Worm (Caenorhabditis elegans) whole organism, L1 larva: ENCODE results near the gene rnp-2.

ENCODE experiments used
- C04F5.9 ChIP-seq: sonication (generic microtip); optimal IDR thresholded peaks from 2 replicates; lab custom pipeline; 2016; ENCODE audit warnings: missing genetic modification characterization, missing compliant biosample characterization
- C16A3.4 ChIP-seq: fragments of 150-350 bp; optimal IDR thresholded peaks from 2 replicates; lab custom pipeline; 2014; ENCODE audit warnings: missing biosample characterization, missing genetic modification characterization
- F16B12.6 ChIP-seq: fragments of 150-350 bp; optimal IDR thresholded peaks from 2 replicates; lab custom pipeline; 2014; ENCODE audit warnings: missing biosample characterization, missing genetic modification characterization
- aha-1 ChIP-seq: fragments of 150-350 bp; optimal IDR thresholded peaks from 2 replicates; lab custom pipeline; 2014; ENCODE audit warnings: missing biosample characterization, missing genetic modification characterization
- aly-2 ChIP-seq: fragments of 150-350 bp; optimal IDR thresholded peaks from 2 replicates; lab custom pipeline; 2014; ENCODE audit warnings: missing biosample characterization, missing genetic modification characterization
- ceh-8 ChIP-seq: fragments of 200-800 bp; sonication (Bioruptor generic); optimal IDR thresholded peaks from 2 replicates; lab custom pipeline; 2018; ENCODE audit warnings: mild to moderate bottlenecking, missing genetic modification characterization, moderate library complexity, missing compliant biosample characterization
- ceh-82 ChIP-seq, 3 experiments: fragments of 150-350 bp in 1 of 3; sonication (generic microtip) in 2 of 3; optimal IDR thresholded peaks; 2 replicates each; lab custom pipeline; 2014 to 2017; ENCODE audit warnings: missing biosample characterization in 3 of 3, missing genetic modification characterization in 3 of 3
- ceh-88 ChIP-seq: fragments of 200-800 bp; sonication (Bioruptor generic); IDR thresholded peaks from 2 replicates; pipeline ENCODE4 v1.3.6; 2022; ENCODE audit warnings: missing genetic modification characterization, missing compliant biosample characterization
- ceh-90 ChIP-seq: sonication (generic microtip); optimal IDR thresholded peaks from 2 replicates; lab custom pipeline; 2016; ENCODE audit warnings: missing genetic modification characterization, missing compliant biosample characterization
- dpl-1 ChIP-seq, 3 experiments: fragments of 150-350 bp in 2 of 3; sonication (generic microtip) in 1 of 3; optimal IDR thresholded peaks; 2 replicates each; lab custom pipeline; 2014 to 2017; ENCODE audit warnings: missing biosample characterization in 3 of 3, missing genetic modification characterization in 3 of 3, missing genetic modification reagents in 3 of 3
- dsc-1 ChIP-seq: sonication (generic microtip); optimal IDR thresholded peaks from 2 replicates; lab custom pipeline; 2016; ENCODE audit warnings: mild to moderate bottlenecking, missing genetic modification characterization, missing compliant biosample characterization
- efl-1 ChIP-seq, 4 experiments: fragments of 150-350 bp; optimal IDR thresholded peaks in 3 of 4; peaks in 1 of 4; 1 replicate in 1 of 4; 2 replicates in 3 of 4; lab custom pipeline; 2014; ENCODE audit warnings: missing biosample characterization in 2 of 4, missing genetic modification characterization in 2 of 4, missing genetic modification reagents in 2 of 4
- efl-3 ChIP-seq: fragments of 200-800 bp; sonication (Bioruptor generic); optimal IDR thresholded peaks from 2 replicates; lab custom pipeline; 2018; ENCODE audit warnings: mild to moderate bottlenecking, missing genetic modification characterization, missing compliant biosample characterization
- egl-13 ChIP-seq: sonication (generic microtip); optimal IDR thresholded peaks from 2 replicates; lab custom pipeline; 2016; ENCODE audit warnings: missing genotype, missing genetic modification reagents, missing genetic modification characterization, missing compliant biosample characterization
- fkh-10 ChIP-seq: sonication (generic microtip); optimal IDR thresholded peaks from 2 replicates; lab custom pipeline; 2017; ENCODE audit warnings: missing biosample characterization, missing genetic modification reagents, missing genetic modification characterization
- fkh-4 ChIP-seq: sonication (generic microtip); optimal IDR thresholded peaks from 2 replicates; lab custom pipeline; 2016; ENCODE audit warnings: missing compliant biosample characterization, missing genetic modification characterization, borderline replicate concordance
- fkh-8 ChIP-seq: sonication (generic microtip); optimal IDR thresholded peaks from 2 replicates; lab custom pipeline; 2016; ENCODE audit warnings: mild to moderate bottlenecking, missing genetic modification characterization, missing compliant biosample characterization
- grh-1 ChIP-seq: fragments of 200-800 bp; sonication (Bioruptor generic); IDR thresholded peaks from 2 replicates; pipeline ENCODE4 v1.3.6; 2022; ENCODE audit warnings: missing genetic modification reagents, missing genetic modification characterization, missing compliant biosample characterization
- hlh-17 ChIP-seq: fragments of 200-800 bp; sonication (Bioruptor generic); optimal IDR thresholded peaks from 2 replicates; lab custom pipeline; 2018; ENCODE audit warnings: missing genetic modification characterization, mild to moderate bottlenecking, missing compliant biosample characterization, moderate library complexity, borderline replicate concordance
- irx-1 ChIP-seq: sonication (generic microtip); optimal IDR thresholded peaks from 2 replicates; lab custom pipeline; 2016; ENCODE audit warnings: missing genetic modification characterization, missing compliant biosample characterization
- isw-1 ChIP-seq: fragments of 200-800 bp; sonication (Bioruptor generic); IDR thresholded peaks from 2 replicates; pipeline ENCODE4 v1.3.6; 2022; ENCODE audit warnings: missing genetic modification characterization, missing compliant biosample characterization
- lin-14 ChIP-seq: fragments of 200-800 bp; sonication (Bioruptor generic); optimal IDR thresholded peaks from 2 replicates; lab custom pipeline; 2018; ENCODE audit warnings: mild to moderate bottlenecking, missing genetic modification characterization, moderate library complexity, missing compliant biosample characterization
- lin-15B ChIP-seq: fragments of 150-350 bp; sonication (generic microtip); optimal IDR thresholded peaks from 3 replicates; lab custom pipeline; 2014; ENCODE audit warnings: missing biosample characterization, missing genetic modification characterization
- lin-35 ChIP-seq, 2 experiments: fragments of 150-350 bp; optimal IDR thresholded peaks; 2 replicates each; lab custom pipeline; 2014; ENCODE audit warnings: missing biosample characterization in 2 of 2, missing genetic modification characterization in 2 of 2, missing genetic modification reagents in 2 of 2
- lin-39 ChIP-seq: fragments of 150-350 bp; optimal IDR thresholded peaks from 2 replicates; lab custom pipeline; 2014; ENCODE audit warnings: missing biosample characterization, missing genetic modification reagents, missing genetic modification characterization
- lir-3 ChIP-seq: sonication (generic microtip); optimal IDR thresholded peaks from 2 replicates; lab custom pipeline; 2016; ENCODE audit warnings: mild to moderate bottlenecking, missing genetic modification characterization, moderate library complexity, missing compliant biosample characterization; ENCODE audit not compliant: poor library complexity
- lsy-2 ChIP-seq, 2 experiments: fragments of 150-350 bp; optimal IDR thresholded peaks; 2 replicates each; lab custom pipeline; 2014; ENCODE audit warnings: missing biosample characterization in 2 of 2, missing genetic modification characterization in 2 of 2
- mab-9 ChIP-seq: fragments of 200-800 bp; sonication (Bioruptor generic); IDR thresholded peaks from 2 replicates; pipeline ENCODE4 v1.3.6; 2022; ENCODE audit warnings: missing genetic modification reagents, missing genetic modification characterization, missing compliant biosample characterization
- mdl-1 ChIP-seq, 2 experiments: fragments of 150-350 bp; optimal IDR thresholded peaks; 2 replicates each; lab custom pipeline; 2014 to 2017; ENCODE audit warnings: missing biosample characterization in 2 of 2, missing genetic modification characterization in 2 of 2, inconsistent platforms in 1 of 2
- mef-2 ChIP-seq: fragments of 150-350 bp; optimal IDR thresholded peaks from 2 replicates; lab custom pipeline; 2014; ENCODE audit warnings: missing biosample characterization, missing genetic modification characterization
- mep-1 ChIP-seq: fragments of 150-350 bp; optimal IDR thresholded peaks from 2 replicates; lab custom pipeline; 2014; ENCODE audit warnings: missing biosample characterization, missing genetic modification characterization
- nhr-20 ChIP-seq: sonication (generic microtip); optimal IDR thresholded peaks from 2 replicates; lab custom pipeline; 2016; ENCODE audit warnings: mild to moderate bottlenecking, missing genetic modification characterization, missing compliant biosample characterization
- nhr-47 ChIP-seq: sonication (generic microtip); optimal IDR thresholded peaks from 2 replicates; lab custom pipeline; 2016; ENCODE audit warnings: mild to moderate bottlenecking, missing genetic modification characterization, moderate library complexity, missing compliant biosample characterization
- nhr-71 ChIP-seq: sonication (generic microtip); optimal IDR thresholded peaks from 2 replicates; lab custom pipeline; 2016; ENCODE audit warnings: mild to moderate bottlenecking, missing genetic modification characterization, moderate library complexity, missing compliant biosample characterization
- nhr-77 ChIP-seq: fragments of 150-350 bp; optimal IDR thresholded peaks from 2 replicates; lab custom pipeline; 2014; ENCODE audit warnings: missing biosample characterization, missing genetic modification characterization
- nhr-85 ChIP-seq: sonication (generic microtip); peaks from one replicate; lab custom pipeline; 2016; ENCODE audit warnings: missing genetic modification characterization, inconsistent platforms, missing compliant biosample characterization
- nhr-90 ChIP-seq: sonication (generic microtip); optimal IDR thresholded peaks from 2 replicates; lab custom pipeline; 2016; ENCODE audit warnings: mild to moderate bottlenecking, missing genetic modification characterization, missing compliant biosample characterization; ENCODE audit not compliant: poor library complexity
- pax-3 ChIP-seq: fragments of 200-800 bp; sonication (Bioruptor generic); optimal IDR thresholded peaks from 2 replicates; lab custom pipeline; 2018; ENCODE audit warnings: mild to moderate bottlenecking, missing genetic modification characterization, moderate library complexity, missing compliant biosample characterization
- rnt-1 ChIP-seq: sonication (generic microtip); optimal IDR thresholded peaks from 2 replicates; lab custom pipeline; 2016; ENCODE audit warnings: mild to moderate bottlenecking, missing genetic modification characterization, moderate library complexity, missing compliant biosample characterization
- snpc-4 ChIP-seq: fragments of 150-350 bp; optimal IDR thresholded peaks from 2 replicates; lab custom pipeline; 2014; ENCODE audit warnings: missing biosample characterization, missing genetic modification characterization
- sox-4 ChIP-seq: sonication (generic microtip); optimal IDR thresholded peaks from 2 replicates; lab custom pipeline; 2016; ENCODE audit warnings: missing genetic modification characterization, missing compliant biosample characterization
- swsn-7 ChIP-seq: sonication (generic microtip); optimal IDR thresholded peaks from 2 replicates; lab custom pipeline; 2016; ENCODE audit warnings: missing genetic modification characterization, missing compliant biosample characterization
- tbx-2 ChIP-seq: sonication (generic microtip); optimal IDR thresholded peaks from 2 replicates; lab custom pipeline; 2016; ENCODE audit warnings: missing genetic modification characterization, missing compliant biosample characterization
- unc-130 ChIP-seq: fragments of 150-350 bp; optimal IDR thresholded peaks from 2 replicates; lab custom pipeline; 2017; ENCODE audit warnings: missing biosample characterization, missing genetic modification characterization, inconsistent platforms
- unc-98 ChIP-seq: fragments of 200-800 bp; sonication (Bioruptor generic); IDR thresholded peaks from 2 replicates; pipeline ENCODE4 v1.3.6; 2022; ENCODE audit warnings: missing genetic modification characterization, missing compliant biosample characterization
- vab-15 ChIP-seq: sonication (generic microtip); optimal IDR thresholded peaks from 2 replicates; lab custom pipeline; 2017; ENCODE audit warnings: missing genotype, mild to moderate bottlenecking, missing genetic modification characterization, missing compliant biosample characterization
- xbp-1 ChIP-seq: sonication (generic microtip); optimal IDR thresholded peaks from 2 replicates; lab custom pipeline; 2016; ENCODE audit warnings: missing genetic modification characterization, missing compliant biosample characterization
- ztf-11 ChIP-seq, 2 experiments: sonication (generic microtip); optimal IDR thresholded peaks; 2 replicates each; lab custom pipeline; 2016 to 2017; ENCODE audit warnings: missing genetic modification characterization in 2 of 2, missing biosample characterization in 1 of 2, missing compliant biosample characterization in 1 of 2

rnp-2 gene

ce11 chrIV:4171531-4172163, at the start of gene rnp-2, which contains the start of gene K08D10.13:
Gene rnp-2 (plus strand): TSS chrIV:4172076.
Gene K08D10.13 (minus strand): TSS chrIV:4171581.
- TF ChIP-seq lsy-2 (tag; optimal IDR thresholded peaks at IDR 0.05; lab: Kevin White, UChicago): peak; percentile 76 to 79
- TF ChIP-seq dpl-1 (GFP tag; optimal IDR thresholded peaks at IDR 0.05; lab: Kevin White, UChicago): peak; percentile 46 to 75 (median 56)
- TF ChIP-seq sox-4 (tag; lab: Kevin White, UChicago): peak; percentile 27
- TF ChIP-seq mef-2: no peak
- peak; percentile 84 for TF ChIP-seq nhr-85 (tag; lab: Kevin White, UChicago)
- peak; percentile 60 for TF ChIP-seq lin-14 (GFP tag; lab: Kevin White, UChicago)
- no peak for TF ChIP-seq lin-39 (tag; lab: Kevin White, UChicago)
- TF ChIP-seq rnt-1 (tag; lab: Kevin White, UChicago): peak; percentile 88
- peak; percentile 18 for TF ChIP-seq egl-13 (tag; lab: Kevin White, UChicago)
- peak; percentile 69 for TF ChIP-seq nhr-71 (tag; lab: Kevin White, UChicago)
- TF ChIP-seq nhr-20 (tag; lab: Kevin White, UChicago): peak; percentile 27
- peak; percentile 73 for TF ChIP-seq lin-15B (tag; lab: Kevin White, UChicago)
- TF ChIP-seq unc-98 (GFP tag; lab: Robert Waterston, UW): no peak
- TF ChIP-seq grh-1: no peak
- TF ChIP-seq aha-1 (tag; lab: Kevin White, UChicago): no peak
- TF ChIP-seq ceh-8 (GFP tag; lab: Kevin White, UChicago): no peak
- TF ChIP-seq irx-1 (tag; lab: Kevin White, UChicago): peak; percentile 61
- no peak for TF ChIP-seq hlh-17
- peak; percentile 79 for TF ChIP-seq ceh-90
- no peak for TF ChIP-seq efl-3 (GFP tag; lab: Kevin White, UChicago)
- TF ChIP-seq pax-3 (tag; lab: Kevin White, UChicago): no peak
- peak; percentile 59 for TF ChIP-seq nhr-90 (tag; lab: Kevin White, UChicago)
- peak in 1 of 2 experiments; percentile 59 for TF ChIP-seq ztf-11 (tag; optimal IDR thresholded peaks at IDR 0.05; lab: Kevin White, UChicago)
- TF ChIP-seq ceh-88 (GFP tag; lab: Robert Waterston, UW): no peak
- TF ChIP-seq unc-130 (tag; lab: Kevin White, UChicago): peak; percentile 22
- peak; percentile 25 for TF ChIP-seq fkh-8 (tag; lab: Kevin White, UChicago)
- TF ChIP-seq fkh-4: peak; percentile 21
- peak; percentile 73 for TF ChIP-seq mep-1 (tag; lab: Kevin White, UChicago)
- TF ChIP-seq swsn-7: peak; percentile 54
- TF ChIP-seq aly-2 (tag; lab: Kevin White, UChicago): no peak
- peak; percentile 28 for TF ChIP-seq C16A3.4 (tag; lab: Kevin White, UChicago)
- peak; percentile 28 for TF ChIP-seq snpc-4
- TF ChIP-seq mab-9 (GFP tag; lab: Robert Waterston, UW): no peak
- peak; percentile 66 for TF ChIP-seq nhr-47 (tag; lab: Kevin White, UChicago)
- peak; percentile 45 to 67 (median 58) for TF ChIP-seq ceh-82 (tag; optimal IDR thresholded peaks at IDR 0.05; lab: Kevin White, UChicago)
- TF ChIP-seq dsc-1 (tag; lab: Kevin White, UChicago): no peak
- no peak for TF ChIP-seq nhr-77 (tag; lab: Kevin White, UChicago)
- peak; percentile 16 for TF ChIP-seq C04F5.9 (tag; lab: Kevin White, UChicago)
- no peak for TF ChIP-seq vab-15 (tag; lab: Kevin White, UChicago)
- peak; percentile 59 to 70 for TF ChIP-seq efl-1 (optimal IDR thresholded peaks at IDR 0.05; lab: Kevin White, UChicago)
- peak; percentile 72 to 94 for TF ChIP-seq efl-1 (GFP tag; optimal IDR thresholded peaks at IDR 0.05 in 1 of 2; lab: Kevin White, UChicago)
- peak; percentile 29 for TF ChIP-seq isw-1 (GFP tag; lab: Robert Waterston, UW)
- no peak for TF ChIP-seq lir-3 (tag; lab: Kevin White, UChicago)
- TF ChIP-seq xbp-1 (tag; lab: Kevin White, UChicago): peak; percentile 59
- TF ChIP-seq tbx-2 (tag; lab: Kevin White, UChicago): peak; percentile 60
- peak; percentile 52 for TF ChIP-seq F16B12.6 (tag; lab: Kevin White, UChicago)
- no peak for TF ChIP-seq mdl-1 (tag; optimal IDR thresholded peaks at IDR 0.05; lab: Kevin White, UChicago)
- peak; percentile 65 to 66 for TF ChIP-seq lin-35 (GFP tag; optimal IDR thresholded peaks at IDR 0.05; lab: Kevin White, UChicago)
- peak; percentile 1 for TF ChIP-seq fkh-10 (GFP tag; lab: Kevin White, UChicago)
